Worm (Caenorhabditis elegans): Measurements from ENCODE around the gene rabr-3.

DNA sequence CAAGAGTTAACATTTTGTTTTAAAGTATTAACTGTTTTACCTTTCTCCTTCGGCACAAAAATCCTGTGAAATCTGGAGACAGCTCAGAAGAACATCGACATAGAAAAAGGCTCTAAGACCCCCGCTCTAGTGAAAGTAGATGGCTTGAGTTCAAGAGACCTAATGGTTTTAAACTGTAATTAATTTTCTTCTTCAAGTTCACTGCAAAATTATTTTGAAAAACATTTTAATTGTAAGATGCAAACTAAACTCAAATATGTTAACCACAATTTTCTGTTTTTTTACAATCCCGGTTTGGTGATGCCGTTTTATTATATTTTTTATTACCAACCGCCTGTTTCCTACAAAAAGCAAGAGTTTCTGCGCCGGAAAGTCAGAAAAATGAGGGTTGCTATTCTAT is 38.1 kb downstream of the rabr-3 start, which contains the start of gene clec-233:
- TF ChIP-seq nhr-10 (tag; optimal IDR thresholded peaks at IDR 0.05), result no peak
- no peak for TF ChIP-seq aly-2 (tag; optimal IDR thresholded peaks at IDR 0.05)
- TF ChIP-seq lin-13 (GFP tag; optimal IDR thresholded peaks at IDR 0.05), result no peak
- TF ChIP-seq dmd-4 (tag; optimal IDR thresholded peaks at IDR 0.05), result no peak
- no peak for TF ChIP-seq crh-2 (tag; optimal IDR thresholded peaks at IDR 0.05)
- TF ChIP-seq R02D3.7 (tag; optimal IDR thresholded peaks at IDR 0.05), result no peak
- TF ChIP-seq skn-1 (tag; optimal IDR thresholded peaks at IDR 0.05), result no peak
- no peak for TF ChIP-seq blmp-1 (tag; optimal IDR thresholded peaks at IDR 0.05; ENCODE audit: insufficient read depth)
